Worm (Caenorhabditis elegans) whole organism, L4 larva: ENCODE data around the gene F25H9.2.
A peak's percentile ranks its signal among the peaks of the same experiment; 100 is the strongest.

Experiments used
- D1046.2 ChIP-seq: fragments of 200-800 bp; sonication (Bioruptor generic); IDR thresholded peaks from 2 replicates; pipeline ENCODE4 v1.3.6; 2022; ENCODE audit warnings: missing genetic modification characterization, missing compliant biosample characterization
- F10B5.3 ChIP-seq: sonication (generic microtip); optimal IDR thresholded peaks from 2 replicates; lab custom pipeline; 2016; ENCODE audit warnings: mild to moderate bottlenecking, missing genetic modification characterization, missing compliant biosample characterization
- F37D6.2 ChIP-seq: sonication (generic microtip); optimal IDR thresholded peaks from 2 replicates; lab custom pipeline; 2016; ENCODE audit warnings: mild to moderate bottlenecking, missing genetic modification characterization, missing compliant biosample characterization
- Y75B8A.6 ChIP-seq: fragments of 200-800 bp; sonication (Bioruptor generic); IDR thresholded peaks from 2 replicates; pipeline ENCODE4 v1.3.6; 2022; ENCODE audit warnings: missing genetic modification reagents, missing genetic modification characterization, missing compliant biosample characterization
- ZK337.2 ChIP-seq: fragments of 200-800 bp; sonication (Bioruptor generic); IDR thresholded peaks from 2 replicates; pipeline ENCODE4 v1.3.6; 2022; ENCODE audit warnings: missing genetic modification reagents, missing genetic modification characterization, missing compliant biosample characterization
- ZK546.5 ChIP-seq, 2 experiments: sonication (generic microtip); optimal IDR thresholded peaks; 2 replicates each; lab custom pipeline; 2017; ENCODE audit warnings: missing biosample characterization in 2 of 2, missing genetic modification characterization in 2 of 2
- aha-1 ChIP-seq: fragments of 150-350 bp; peaks from one replicate; lab custom pipeline; 2014; ENCODE audit warnings: missing biosample characterization, missing genetic modification characterization
- aly-2 ChIP-seq: sonication (generic microtip); optimal IDR thresholded peaks from 2 replicates; lab custom pipeline; 2018; ENCODE audit warnings: missing biosample characterization, missing genetic modification characterization
- ama-1 ChIP-seq: fragments of 150-350 bp; optimal IDR thresholded peaks from 2 replicates; lab custom pipeline; 2014; ENCODE audit warnings: inconsistent platforms, mixed read lengths
- cey-2 ChIP-seq: sonication (generic microtip); optimal IDR thresholded peaks from 3 replicates; lab custom pipeline; 2017; ENCODE audit warnings: missing genetic modification characterization, mild to moderate bottlenecking, missing compliant biosample characterization, antibody characterized with exemption, borderline replicate concordance; ENCODE audit not compliant: insufficient read depth
- dmd-8 ChIP-seq: fragments of 200-800 bp; sonication (Bioruptor generic); IDR thresholded peaks from 2 replicates; pipeline ENCODE4 v1.3.6; 2022; ENCODE audit warnings: missing genetic modification characterization, missing compliant biosample characterization
- dpl-1 ChIP-seq: fragments of 150-350 bp; optimal IDR thresholded peaks from 2 replicates; lab custom pipeline; 2014; ENCODE audit warnings: missing biosample characterization, missing genetic modification reagents, missing genetic modification characterization
- dve-1 ChIP-seq: sonication (generic microtip); optimal IDR thresholded peaks from 2 replicates; lab custom pipeline; 2017; ENCODE audit warnings: antibody characterized with exemption, mild to moderate bottlenecking, missing genetic modification characterization, missing compliant biosample characterization; ENCODE audit not compliant: insufficient read depth
- egl-43 ChIP-seq: fragments of 200-800 bp; sonication (Bioruptor generic); IDR thresholded peaks from 2 replicates; pipeline ENCODE4 v1.3.6; 2022; ENCODE audit warnings: missing genetic modification reagents, missing genetic modification characterization, missing compliant biosample characterization
- fkh-10 ChIP-seq: fragments of 150-350 bp; optimal IDR thresholded peaks from 2 replicates; lab custom pipeline; 2014; ENCODE audit warnings: missing biosample characterization, missing genetic modification reagents, missing genetic modification characterization
- fos-1 ChIP-seq: fragments of 150-350 bp; optimal IDR thresholded peaks from 2 replicates; lab custom pipeline; 2014; ENCODE audit warnings: missing biosample characterization, missing genetic modification characterization
- hif-1 ChIP-seq, 2 experiments: sonication (generic microtip); optimal IDR thresholded peaks; 2 replicates each; lab custom pipeline; 2016 to 2017; ENCODE audit warnings: missing compliant biosample characterization in 2 of 2, missing genetic modification characterization in 2 of 2, missing genetic modification reagents in 2 of 2, missing genotype in 2 of 2, mild to moderate bottlenecking in 1 of 2
- jun-1 ChIP-seq: fragments of 150-350 bp; optimal IDR thresholded peaks from 2 replicates; lab custom pipeline; 2014; ENCODE audit warnings: missing biosample characterization, missing genetic modification reagents, missing genetic modification characterization
- lim-7 ChIP-seq: fragments of 200-800 bp; sonication (Bioruptor generic); IDR thresholded peaks from 2 replicates; pipeline ENCODE4 v1.3.6; 2022; ENCODE audit warnings: missing genetic modification characterization, missing compliant biosample characterization
- lin-13 ChIP-seq: fragments of 150-350 bp; optimal IDR thresholded peaks from 2 replicates; lab custom pipeline; 2014; ENCODE audit warnings: missing biosample characterization, missing genetic modification reagents, missing genetic modification characterization
- lin-15B ChIP-seq: fragments of 150-350 bp; sonication (generic microtip); optimal IDR thresholded peaks from 3 replicates; lab custom pipeline; 2014; ENCODE audit warnings: missing biosample characterization, missing genetic modification characterization
- madf-5 ChIP-seq, 2 experiments: fragments of 200-800 bp; sonication (Bioruptor generic); IDR thresholded peaks; 2 replicates each; pipeline ENCODE4 v1.3.6; 2022; ENCODE audit warnings: missing compliant biosample characterization in 2 of 2, missing genetic modification characterization in 2 of 2
- nhr-111 ChIP-seq: fragments of 200-800 bp; sonication (Bioruptor generic); optimal IDR thresholded peaks from 2 replicates; lab custom pipeline; 2018; ENCODE audit warnings: mild to moderate bottlenecking, missing genetic modification characterization, missing compliant biosample characterization
- nhr-237 ChIP-seq: sonication (generic microtip); optimal IDR thresholded peaks from 2 replicates; lab custom pipeline; 2017; ENCODE audit warnings: missing biosample characterization, missing genetic modification characterization
- nhr-25 ChIP-seq: sonication (generic microtip); optimal IDR thresholded peaks from 2 replicates; lab custom pipeline; 2017; ENCODE audit warnings: missing genetic modification characterization, mild to moderate bottlenecking, missing compliant biosample characterization, antibody characterized with exemption, moderate library complexity, borderline replicate concordance; ENCODE audit not compliant: insufficient read depth
- nhr-28 ChIP-seq: fragments of 150-350 bp; optimal IDR thresholded peaks from 2 replicates; lab custom pipeline; 2014; ENCODE audit warnings: missing biosample characterization, missing genetic modification characterization
- nhr-41 ChIP-seq: fragments of 200-800 bp; sonication (Bioruptor generic); IDR thresholded peaks from 2 replicates; pipeline ENCODE4 v1.3.6; 2022; ENCODE audit warnings: missing genetic modification reagents, missing genetic modification characterization, missing compliant biosample characterization
- nhr-6 ChIP-seq: fragments of 150-350 bp; optimal IDR thresholded peaks from 2 replicates; lab custom pipeline; 2014; ENCODE audit warnings: missing biosample characterization, missing genetic modification characterization
- php-3 ChIP-seq: fragments of 200-800 bp; sonication (Bioruptor generic); IDR thresholded peaks from 2 replicates; pipeline ENCODE4 v1.3.6; 2022; ENCODE audit warnings: missing genetic modification reagents, missing genetic modification characterization, missing compliant biosample characterization
- rbr-2 ChIP-seq: sonication (generic microtip); optimal IDR thresholded peaks from 2 replicates; lab custom pipeline; 2016; ENCODE audit warnings: missing genotype, missing genetic modification characterization, missing compliant biosample characterization
- saeg-2 ChIP-seq: fragments of 200-800 bp; sonication (Bioruptor generic); IDR thresholded peaks from 2 replicates; pipeline ENCODE4 v1.3.6; 2022; ENCODE audit warnings: missing genetic modification reagents, missing genetic modification characterization, missing compliant biosample characterization
- sdz-12 ChIP-seq: fragments of 200-800 bp; sonication (Bioruptor generic); optimal IDR thresholded peaks from 2 replicates; lab custom pipeline; 2018; ENCODE audit warnings: mild to moderate bottlenecking, missing genetic modification characterization, missing compliant biosample characterization
- set-16 ChIP-seq: fragments of 200-800 bp; sonication (Bioruptor generic); IDR thresholded peaks from 2 replicates; pipeline ENCODE4 v1.3.6; 2022; ENCODE audit warnings: missing genetic modification reagents, missing genetic modification characterization, missing compliant biosample characterization
- skn-1 ChIP-seq: fragments of 150-350 bp; optimal IDR thresholded peaks from 2 replicates; lab custom pipeline; 2014; ENCODE audit warnings: missing biosample characterization, missing genetic modification characterization
- spr-1 ChIP-seq: sonication (generic microtip); optimal IDR thresholded peaks from 2 replicates; lab custom pipeline; 2016; ENCODE audit warnings: mild to moderate bottlenecking, missing genetic modification characterization, missing compliant biosample characterization
- tag-97 ChIP-seq: fragments of 200-800 bp; sonication (Bioruptor generic); IDR thresholded peaks from 2 replicates; pipeline ENCODE4 v1.3.6; 2022; ENCODE audit warnings: missing genetic modification characterization, missing compliant biosample characterization
- tra-1 ChIP-seq: fragments of 200-800 bp; sonication (Bioruptor generic); IDR thresholded peaks from 2 replicates; pipeline ENCODE4 v1.3.6; 2022; ENCODE audit warnings: missing genetic modification reagents, missing genetic modification characterization, missing compliant biosample characterization
- unc-130 ChIP-seq: sonication (generic microtip); optimal IDR thresholded peaks from 2 replicates; lab custom pipeline; 2016; ENCODE audit warnings: missing genetic modification reagents, missing genetic modification characterization, missing compliant biosample characterization
- unc-62 ChIP-seq, 3 experiments: fragments of 150-350 bp in 1 of 3; sonication (generic microtip); optimal IDR thresholded peaks in 2 of 3; peaks in 1 of 3; 1 replicate in 1 of 3; 2 replicates in 2 of 3; lab custom pipeline; 2014 to 2017; ENCODE audit warnings: missing biosample characterization in 3 of 3, missing genetic modification characterization in 3 of 3, missing genetic modification reagents in 3 of 3, missing genotype in 1 of 3
- vab-7 ChIP-seq: fragments of 200-800 bp; sonication (Bioruptor generic); IDR thresholded peaks from 2 replicates; pipeline ENCODE4 v1.3.6; 2022; ENCODE audit warnings: missing genetic modification reagents, missing genetic modification characterization, missing compliant biosample characterization
- zfp-3 ChIP-seq: fragments of 200-800 bp; sonication (Bioruptor generic); conservative IDR thresholded peaks from 2 replicates; pipeline ENCODE4 v1.3.6; 2022; ENCODE audit warnings: missing genetic modification reagents, missing genetic modification characterization, missing compliant biosample characterization
- zip-2 ChIP-seq: fragments of 150-350 bp; optimal IDR thresholded peaks from 2 replicates; lab custom pipeline; 2014; ENCODE audit warnings: missing biosample characterization, missing genetic modification characterization

The F25H9.2 gene

DNA sequence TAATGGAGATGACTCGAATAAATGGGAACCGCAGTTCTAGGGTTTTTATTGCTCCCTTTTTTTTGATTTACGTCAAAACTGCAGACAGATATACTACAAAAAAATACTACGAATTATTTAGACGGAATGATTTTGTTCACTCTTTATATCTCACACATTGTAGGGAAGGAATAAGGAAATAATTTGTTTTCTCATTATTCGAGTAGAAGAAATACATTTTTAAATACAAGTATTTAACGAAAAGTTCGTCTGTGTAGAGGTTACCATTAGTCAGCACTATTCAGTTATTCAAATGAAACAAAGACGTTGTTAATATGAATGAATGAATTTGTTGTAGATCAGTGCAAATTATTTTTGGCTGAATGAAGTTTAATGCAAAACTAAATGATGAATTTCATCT is 31.1 kb upstream of the F25H9.2 start, which contains the start of gene srd-18:
Gene srd-18 (minus strand): TSS at position 101 of the 400 bp plus-strand sequence.
- TF ChIP-seq hif-1 (tag; optimal IDR thresholded peaks at IDR 0.05; lab: Kevin White, UChicago) (no peak), lin-13 (GFP tag; lab: Kevin White, UChicago) (no peak), ZK546.5 (tag; optimal IDR thresholded peaks at IDR 0.05; lab: Kevin White, UChicago) (no peak), unc-130 (GFP tag; lab: Kevin White, UChicago) (no peak), dpl-1 (GFP tag; lab: Kevin White, UChicago) (no peak), nhr-111 (GFP tag; lab: Kevin White, UChicago) (no peak), saeg-2 (GFP tag; lab: Robert Waterston, UW) (no peak), Y75B8A.6 (GFP tag; lab: Robert Waterston, UW) (no peak), skn-1 (tag; lab: Kevin White, UChicago) (no peak), egl-43 (GFP tag; lab: Robert Waterston, UW) (no peak)

DNA sequence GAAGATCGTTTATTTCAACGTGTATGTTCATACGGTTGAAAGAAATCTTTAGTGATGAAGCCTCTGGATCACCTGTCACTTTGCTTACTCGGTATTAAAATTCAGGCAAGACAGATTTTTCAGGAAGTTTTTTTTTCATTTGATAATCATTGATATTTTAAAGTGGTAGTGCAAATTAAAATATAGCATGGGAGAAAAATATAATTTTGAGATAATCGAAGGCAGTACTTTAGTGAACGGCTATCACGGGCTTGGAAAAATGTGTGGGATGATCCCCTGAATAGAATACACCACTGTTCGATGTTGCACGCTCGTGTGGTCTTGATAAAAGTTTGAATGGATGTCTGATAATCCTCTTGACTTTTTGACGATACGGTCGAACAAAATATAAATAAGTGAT is 30.5 kb upstream of the F25H9.2 start:
- TF ChIP-seq unc-62 (GFP tag; optimal IDR thresholded peaks at IDR 0.05 in 1 of 2; lab: Kevin White, UChicago): peak in 1 of 2 experiments; percentile 96
- TF ChIP-seq unc-62 (tag; optimal IDR thresholded peaks at IDR 0.05; lab: Kevin White, UChicago): no peak
- TF ChIP-seq sdz-12: no peak
- no peak for TF ChIP-seq F10B5.3 (tag; lab: Kevin White, UChicago)

DNA sequence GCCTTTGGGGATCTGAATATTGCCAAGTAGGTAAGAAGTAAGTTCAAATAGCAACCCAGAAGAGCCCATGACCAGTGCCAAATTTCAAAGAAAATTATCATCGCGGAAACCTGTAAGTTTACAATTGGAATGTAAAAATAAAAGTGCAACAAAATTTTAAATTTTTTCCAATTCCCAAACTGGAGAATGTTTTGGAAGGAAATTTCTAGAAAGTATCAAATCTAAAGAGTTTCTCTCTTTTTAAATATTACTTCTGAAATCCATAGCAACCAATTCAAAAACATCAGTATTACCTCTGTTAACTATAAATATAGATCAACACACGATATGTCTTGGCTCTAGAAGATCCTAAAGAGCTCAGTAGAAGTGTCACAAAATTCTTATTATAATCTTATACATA is 29.2 kb upstream of the F25H9.2 start, which contains the start of gene srd-19:
Gene srd-19 (minus strand): TSS at position 101 of the 400 bp plus-strand sequence.
- TF ChIP-seq jun-1 (tag; lab: Kevin White, UChicago) (no peak), set-16 (GFP tag; lab: Robert Waterston, UW) (no peak), cey-2 (tag; lab: Kevin White, UChicago) (no peak), madf-5 (GFP tag; IDR thresholded peaks at IDR 0.05; lab: Robert Waterston, UW) (no peak), D1046.2 (GFP tag; lab: Robert Waterston, UW) (no peak), dve-1 (no peak), tag-97 (GFP tag; lab: Robert Waterston, UW) (no peak), aly-2 (tag; lab: Kevin White, UChicago) (no peak), F37D6.2 (tag; lab: Kevin White, UChicago) (no peak), ama-1 (lab: Kevin White, UChicago) (no peak)

DNA sequence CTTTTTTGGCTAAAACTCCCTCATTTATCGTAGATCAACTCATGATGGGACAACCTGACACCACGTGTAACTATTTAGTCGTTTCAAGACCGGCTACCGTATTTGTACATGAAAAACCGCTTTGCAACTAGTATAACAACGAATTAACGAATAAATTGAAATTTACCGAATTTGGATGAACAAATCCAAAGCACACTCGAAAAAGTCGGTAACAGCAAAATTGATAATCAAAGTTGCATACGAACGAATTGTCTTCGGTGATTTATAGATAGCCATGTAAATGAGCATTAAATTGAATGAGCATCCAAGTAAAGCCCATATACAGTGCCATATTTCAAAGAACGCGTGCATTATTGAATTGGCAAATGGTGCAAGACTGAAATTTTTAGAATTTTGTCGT is 25.5 kb upstream of the F25H9.2 start, which contains the start of gene srd-17:
Gene srd-17 (minus strand): TSS at position 351 of the 400 bp plus-strand sequence.
- TF ChIP-seq aha-1 (tag; lab: Kevin White, UChicago): peak; percentile 97
- no peak for TF ChIP-seq nhr-6 (tag; lab: Kevin White, UChicago)
- no peak for TF ChIP-seq nhr-41 (GFP tag; lab: Robert Waterston, UW)

DNA sequence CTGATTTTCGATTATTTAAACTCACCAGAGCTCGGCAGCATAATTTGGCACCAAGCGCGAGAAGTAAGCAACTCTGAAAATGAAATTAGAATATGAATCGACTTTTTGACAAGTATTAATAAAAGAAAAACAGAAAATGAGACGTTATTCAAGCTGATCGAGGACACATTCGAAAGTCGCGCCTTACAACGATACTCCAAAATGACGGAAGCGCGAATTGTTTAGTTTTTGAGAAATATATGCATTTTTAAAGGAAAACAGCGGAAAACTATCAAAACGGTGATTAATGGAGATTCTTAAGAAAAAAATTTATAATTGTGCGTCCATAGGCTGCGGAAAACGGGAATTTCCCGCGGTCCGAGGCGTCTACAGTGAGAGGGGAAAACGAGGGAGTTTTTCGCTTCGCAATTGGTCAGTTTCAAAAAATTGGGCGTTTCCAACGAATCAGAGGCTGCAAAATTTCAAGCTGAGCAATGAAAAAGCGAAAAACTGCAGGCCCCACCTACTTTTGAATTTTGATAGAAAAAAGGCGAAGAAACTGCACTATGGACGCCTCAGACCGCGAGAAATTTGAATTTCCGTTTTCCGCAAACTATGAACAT is 20.3 kb upstream of the F25H9.2 start, which contains the start of gene mes-4:
Gene mes-4 (minus strand): TSS at position 73 of the 602 bp plus-strand sequence.
- TF ChIP-seq dpl-1 (GFP tag; lab: Kevin White, UChicago) (peak; percentile 53), ZK337.2 (GFP tag; lab: Robert Waterston, UW) (no peak), fos-1 (tag; lab: Kevin White, UChicago) (no peak), nhr-237 (tag; lab: Kevin White, UChicago) (no peak), lin-15B (tag; lab: Kevin White, UChicago) (no peak), tag-97 (GFP tag; lab: Robert Waterston, UW) (no peak), rbr-2 (no peak), D1046.2 (GFP tag; lab: Robert Waterston, UW) (no peak), tra-1 (GFP tag; lab: Robert Waterston, UW) (no peak), zip-2 (no peak), php-3 (GFP tag; lab: Robert Waterston, UW) (no peak), cey-2 (tag; lab: Kevin White, UChicago) (no peak), unc-62 (GFP tag; optimal IDR thresholded peaks at IDR 0.05 in 1 of 2; lab: Kevin White, UChicago) (peak in 1 of 2 experiments; percentile 78), unc-62 (tag; optimal IDR thresholded peaks at IDR 0.05; lab: Kevin White, UChicago) (no peak), vab-7 (GFP tag; lab: Robert Waterston, UW) (no peak), nhr-25 (no peak), nhr-28 (tag; lab: Kevin White, UChicago) (no peak), spr-1 (tag; lab: Kevin White, UChicago) (no peak), fkh-10 (no peak), dmd-8 (GFP tag; lab: Robert Waterston, UW) (no peak), lim-7 (no peak), ama-1 (lab: Kevin White, UChicago) (no peak), saeg-2 (GFP tag; lab: Robert Waterston, UW) (no peak), zfp-3 (GFP tag; lab: Robert Waterston, UW) (no peak)
